Worm (Caenorhabditis elegans): ENCODE data around the gene abf-4.

The abf-4 gene

DNA sequence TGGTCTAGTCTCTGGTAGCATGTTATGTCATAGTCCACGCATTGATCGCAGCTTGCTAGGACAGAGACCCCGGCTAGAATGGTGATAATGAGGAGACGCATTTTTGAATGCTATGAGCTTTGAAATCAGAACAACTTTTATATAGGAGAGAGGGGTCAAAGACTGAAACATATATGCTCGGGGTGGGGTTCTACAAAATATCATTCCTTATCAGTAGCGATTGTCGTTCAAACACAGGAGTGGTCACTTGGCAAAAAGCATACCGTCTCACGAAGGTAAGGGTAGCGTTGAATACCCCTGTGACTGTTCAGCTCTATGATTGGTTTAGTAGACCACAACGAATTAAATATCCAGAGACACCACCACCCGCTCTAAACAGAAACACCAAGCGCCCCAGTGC, 38.9 kb upstream of the abf-4 start, which contains the start of gene F46B3.1:
F46B3.1 (minus strand) TSS at position 101 of the 400 bp plus-strand sequence.
- no peak for TF ChIP-seq snpc-4 (tag; optimal IDR thresholded peaks at IDR 0.05)
- TF ChIP-seq nhr-23 (tag; optimal IDR thresholded peaks at IDR 0.05), result no peak
- TF ChIP-seq mab-5 (tag; optimal IDR thresholded peaks at IDR 0.05), result no peak
- no peak for TF ChIP-seq ztf-4 (tag; optimal IDR thresholded peaks at IDR 0.05)
- TF ChIP-seq alr-1 (tag; optimal IDR thresholded peaks at IDR 0.05), result no peak
- no peak for TF ChIP-seq aly-2 (tag; optimal IDR thresholded peaks at IDR 0.05)
- TF ChIP-seq nhr-12 (tag; optimal IDR thresholded peaks at IDR 0.05), result no peak
- TF ChIP-seq peb-1 (tag; optimal IDR thresholded peaks at IDR 0.05), result no peak
- TF ChIP-seq gmeb-1 (tag; optimal IDR thresholded peaks at IDR 0.05), result no peak
- no peak for TF ChIP-seq R02D3.7 (tag; optimal IDR thresholded peaks at IDR 0.05)
- no peak for TF ChIP-seq blmp-1 (tag; optimal IDR thresholded peaks at IDR 0.05; ENCODE audit: insufficient read depth)

DNA sequence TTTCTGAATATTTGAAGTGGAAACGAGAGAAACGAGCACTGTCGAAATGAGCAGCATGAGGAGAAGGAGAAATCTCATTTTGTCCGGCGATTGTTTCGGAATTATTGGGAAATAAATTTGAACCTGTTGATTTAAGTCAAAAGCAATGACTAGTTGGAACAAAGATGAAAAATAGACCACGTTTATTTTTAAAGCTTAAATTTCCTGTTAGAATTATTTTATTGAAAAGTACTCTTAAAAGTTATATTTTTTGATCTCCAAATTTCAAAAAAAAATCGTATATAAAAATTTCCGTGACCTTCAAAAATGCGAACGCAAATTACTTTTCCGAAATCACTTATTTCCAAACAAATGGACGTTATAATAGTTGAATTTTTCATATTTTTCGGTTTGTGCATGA, 37.5 kb upstream of the abf-4 start, which contains the start of gene F26F2.11:
F26F2.11 (minus strand) TSS at position 101 of the 400 bp plus-strand sequence.
- no peak for TF ChIP-seq nhr-237 (tag; optimal IDR thresholded peaks at IDR 0.05)
- TF ChIP-seq peb-1 (tag; optimal IDR thresholded peaks at IDR 0.05), result no peak
- TF ChIP-seq nhr-12 (tag; optimal IDR thresholded peaks at IDR 0.05), result no peak
- TF ChIP-seq nhr-129 (tag; optimal IDR thresholded peaks at IDR 0.05), result no peak
- TF ChIP-seq elt-1 (tag; optimal IDR thresholded peaks at IDR 0.05), result no peak
- TF ChIP-seq mdl-1 (tag; optimal IDR thresholded peaks at IDR 0.05), result no peak

DNA sequence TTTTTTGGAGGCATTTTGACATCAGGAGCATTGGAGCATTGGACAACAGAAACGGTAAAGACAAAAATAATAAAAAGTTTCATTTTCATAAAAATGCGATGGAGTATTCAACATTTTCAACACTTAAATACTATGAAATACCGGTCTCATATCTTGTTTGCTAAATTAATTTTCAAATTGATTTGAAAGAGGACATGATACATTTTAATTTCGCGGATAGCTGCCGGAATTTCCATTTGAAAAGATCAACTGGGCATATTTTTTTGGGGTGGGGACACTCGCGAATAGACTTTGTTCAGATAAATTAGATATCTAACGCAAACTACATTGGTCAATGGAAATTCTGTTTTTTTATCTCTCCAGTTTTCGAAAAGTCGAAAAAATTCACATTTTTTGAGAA, 36.6 kb upstream of the abf-4 start, which contains the start of gene F26F2.10:
F26F2.10 (minus strand) TSS at position 101 of the 400 bp plus-strand sequence.
- TF ChIP-seq unc-39 (tag; optimal IDR thresholded peaks at IDR 0.05) (no peak), egl-27 (tag; optimal IDR thresholded peaks at IDR 0.05) (no peak), mdl-1 (tag; optimal IDR thresholded peaks at IDR 0.05) (no peak), alr-1 (tag; optimal IDR thresholded peaks at IDR 0.05) (no peak), sem-4 (tag; optimal IDR thresholded peaks at IDR 0.05) (no peak), nhr-6 (tag; optimal IDR thresholded peaks at IDR 0.05) (no peak), skn-1 (tag; optimal IDR thresholded peaks at IDR 0.05) (no peak), nhr-10 (tag; optimal IDR thresholded peaks at IDR 0.05) (no peak), nhr-237 (tag; optimal IDR thresholded peaks at IDR 0.05) (no peak), mbf-1 (tag; optimal IDR thresholded peaks at IDR 0.05) (no peak), ztf-11 (tag; optimal IDR thresholded peaks at IDR 0.05) (no peak)

DNA sequence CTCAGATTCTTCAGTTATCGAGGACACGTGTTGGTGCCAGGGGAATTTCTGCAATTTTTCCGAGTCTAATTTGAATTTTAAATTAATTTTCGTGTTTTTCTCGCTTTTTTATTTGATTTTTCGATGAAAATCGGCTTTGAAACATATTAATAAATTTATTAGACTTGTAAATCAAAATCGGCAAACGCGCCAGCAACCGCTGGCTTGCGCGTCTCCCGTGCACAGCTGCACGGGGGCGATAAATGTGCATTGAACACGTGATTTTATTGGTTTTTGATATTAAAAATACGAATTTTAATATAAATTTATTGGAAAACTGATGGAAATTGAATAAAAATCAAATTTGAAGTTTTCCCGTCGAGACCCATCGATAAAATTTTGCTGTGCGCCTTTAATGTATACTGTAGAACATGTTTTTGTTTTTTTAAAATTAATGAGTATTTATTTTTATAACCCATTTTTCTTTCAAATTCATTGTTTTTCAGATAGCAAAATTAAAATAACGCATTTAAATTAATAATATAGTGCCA, 22.4 kb upstream of the abf-4 start, which contains the start of gene F26F2.7:
F26F2.7 (plus strand) TSS at position 480 of the 530 bp plus-strand sequence.
- TF ChIP-seq skn-1 (tag; optimal IDR thresholded peaks at IDR 0.05) (no peak), sma-3 (GFP tag; optimal IDR thresholded peaks at IDR 0.05) (peak; percentile 80), unc-55 (GFP tag; optimal IDR thresholded peaks at IDR 0.05) (peak; percentile 75), elt-1 (tag; optimal IDR thresholded peaks at IDR 0.05) (no peak), snpc-4 (tag; optimal IDR thresholded peaks at IDR 0.05) (peak; percentile 43), nhr-237 (tag; optimal IDR thresholded peaks at IDR 0.05) (no peak), ztf-11 (tag; optimal IDR thresholded peaks at IDR 0.05) (no peak), lin-39 (tag; optimal IDR thresholded peaks at IDR 0.05) (no peak), unc-39 (tag; optimal IDR thresholded peaks at IDR 0.05) (no peak), nhr-21 (tag; optimal IDR thresholded peaks at IDR 0.05) (peak; percentile 58), F13H6.1 (tag; optimal IDR thresholded peaks at IDR 0.05) (peak; percentile 68), nhr-77 (tag; optimal IDR thresholded peaks at IDR 0.05) (no peak), unc-62 (GFP tag; optimal IDR thresholded peaks at IDR 0.05) (no peak), nhr-12 (tag; optimal IDR thresholded peaks at IDR 0.05) (no peak), ceh-82 (tag; optimal IDR thresholded peaks at IDR 0.05) (no peak), egl-27 (tag; optimal IDR thresholded peaks at IDR 0.05) (peak; percentile 21), sma-9 (GFP tag; optimal IDR thresholded peaks at IDR 0.05) (no peak), sma-9 (tag; optimal IDR thresholded peaks at IDR 0.05) (no peak), zag-1 (tag; optimal IDR thresholded peaks at IDR 0.05) (peak; percentile 34), ama-1 (optimal IDR thresholded peaks at IDR 0.05) (no peak), mdl-1 (tag; optimal IDR thresholded peaks at IDR 0.05) (peak; percentile 30 to 45), peb-1 (tag; optimal IDR thresholded peaks at IDR 0.05) (no peak), aly-2 (tag; optimal IDR thresholded peaks at IDR 0.05) (no peak), fos-1 (tag; optimal IDR thresholded peaks at IDR 0.05) (peak; percentile 45), nhr-25 (tag; optimal IDR thresholded peaks at IDR 0.05) (no peak), ztf-1 (GFP tag; conservative IDR thresholded peaks at IDR 0.05) (no peak), R02D3.7 (tag; optimal IDR thresholded peaks at IDR 0.05) (peak; percentile 21), alr-1 (tag; optimal IDR thresholded peaks at IDR 0.05) (no peak), nhr-6 (tag; optimal IDR thresholded peaks at IDR 0.05) (no peak), lin-11 (tag; optimal IDR thresholded peaks at IDR 0.05) (peak; percentile 75), Y55F3AM.14 (GFP tag; optimal IDR thresholded peaks at IDR 0.05) (no peak), nhr-129 (tag; optimal IDR thresholded peaks at IDR 0.05) (no peak), nhr-23 (tag; optimal IDR thresholded peaks at IDR 0.05) (no peak), elt-3 (tag; optimal IDR thresholded peaks at IDR 0.05) (no peak), ceh-16 (tag; optimal IDR thresholded peaks at IDR 0.05) (no peak), blmp-1 (tag; optimal IDR thresholded peaks at IDR 0.05; ENCODE audit: insufficient read depth) (no peak), lin-13 (GFP tag; optimal IDR thresholded peaks at IDR 0.05) (peak; percentile 85), mab-5 (tag; optimal IDR thresholded peaks at IDR 0.05) (peak; percentile 61), gmeb-1 (tag; optimal IDR thresholded peaks at IDR 0.05) (peak; percentile 80), ZK546.5 (tag; optimal IDR thresholded peaks at IDR 0.05) (no peak), dmd-4 (tag; optimal IDR thresholded peaks at IDR 0.05) (peak; percentile 29)
